Fruit fly (Drosophila melanogaster): ENCODE results near the gene CG4596.

The CG4596 gene

DNA sequence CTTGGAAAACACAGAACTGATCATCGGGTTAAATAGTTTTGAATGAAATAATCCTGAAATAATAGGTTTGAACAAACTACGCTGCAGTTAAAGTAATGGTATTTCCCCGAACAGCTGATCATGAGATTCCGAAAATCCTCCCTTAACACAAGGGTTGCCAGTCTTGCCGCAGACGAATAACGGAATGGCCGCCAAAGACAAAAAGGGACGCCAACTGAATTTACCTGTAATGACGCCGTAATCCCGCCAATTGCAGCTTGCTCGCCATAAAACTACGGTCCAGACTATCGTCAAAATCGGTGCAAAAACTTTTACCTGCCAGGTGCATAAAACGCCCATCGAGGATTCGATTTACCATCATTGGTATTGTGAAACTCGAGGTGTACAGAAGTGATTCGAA lies 16.2 kb upstream of the CG4596 start, which contains the start of gene CG4570:
Gene CG4570, plus strand, starts transcription at position 190 of the 400 bp plus-strand sequence.
- TF ChIP-seq bab1 (GFP tag; optimal IDR thresholded peaks at IDR 0.05) (no peak), kay (GFP tag; ENCODE audit: borderline replicate concordance) (no peak), tj (GFP tag; optimal IDR thresholded peaks at IDR 0.05) (no peak), CG7045 (GFP tag; optimal IDR thresholded peaks at IDR 0.05) (no peak), pad (GFP tag; optimal IDR thresholded peaks at IDR 0.05) (peak; percentile 11), Hr96 (GFP tag; optimal IDR thresholded peaks at IDR 0.05) (no peak), CG11617 (GFP tag; optimal IDR thresholded peaks at IDR 0.05) (no peak), Clk (GFP tag; optimal IDR thresholded peaks at IDR 0.05) (no peak), ovo (GFP tag; optimal IDR thresholded peaks at IDR 0.05) (peak; percentile 23), CG33017 (tag; optimal IDR thresholded peaks at IDR 0.05) (no peak), CG5204 (GFP tag; optimal IDR thresholded peaks at IDR 0.05) (no peak), CG12768 (GFP tag; optimal IDR thresholded peaks at IDR 0.05) (no peak), Crg-1 (GFP tag; optimal IDR thresholded peaks at IDR 0.05) (no peak), CG14711 (tag; optimal IDR thresholded peaks at IDR 0.05) (peak; percentile 13)

dm6 chr3R:10859713-10860112 lies 13.1 kb upstream of the CG4596 start, which contains the start of gene CG14694:
CG14694 (minus strand) TSS chr3R:10859813.
- TF ChIP-seq CG12768 (GFP tag; optimal IDR thresholded peaks at IDR 0.05) (no peak), cnc (optimal IDR thresholded peaks at IDR 0.05) (no peak), CG5204 (GFP tag; optimal IDR thresholded peaks at IDR 0.05) (no peak), CG11617 (GFP tag; optimal IDR thresholded peaks at IDR 0.05) (no peak), tj (GFP tag; optimal IDR thresholded peaks at IDR 0.05) (no peak), CG1620 (GFP tag; optimal IDR thresholded peaks at IDR 0.05) (no peak), Mnt (GFP tag; optimal IDR thresholded peaks at IDR 0.05) (no peak), CG7101 (tag; optimal IDR thresholded peaks at IDR 0.05) (no peak), pad (GFP tag; optimal IDR thresholded peaks at IDR 0.05) (no peak), Clk (GFP tag; optimal IDR thresholded peaks at IDR 0.05) (no peak), bab1 (GFP tag; optimal IDR thresholded peaks at IDR 0.05) (no peak), CG33017 (tag; optimal IDR thresholded peaks at IDR 0.05) (no peak), CG7045 (GFP tag; optimal IDR thresholded peaks at IDR 0.05) (no peak), cic (GFP tag; optimal IDR thresholded peaks at IDR 0.05) (no peak), CG14711 (tag; optimal IDR thresholded peaks at IDR 0.05) (no peak), Crg-1 (GFP tag; optimal IDR thresholded peaks at IDR 0.05) (no peak), toe (GFP tag; optimal IDR thresholded peaks at IDR 0.05) (no peak)

DNA sequence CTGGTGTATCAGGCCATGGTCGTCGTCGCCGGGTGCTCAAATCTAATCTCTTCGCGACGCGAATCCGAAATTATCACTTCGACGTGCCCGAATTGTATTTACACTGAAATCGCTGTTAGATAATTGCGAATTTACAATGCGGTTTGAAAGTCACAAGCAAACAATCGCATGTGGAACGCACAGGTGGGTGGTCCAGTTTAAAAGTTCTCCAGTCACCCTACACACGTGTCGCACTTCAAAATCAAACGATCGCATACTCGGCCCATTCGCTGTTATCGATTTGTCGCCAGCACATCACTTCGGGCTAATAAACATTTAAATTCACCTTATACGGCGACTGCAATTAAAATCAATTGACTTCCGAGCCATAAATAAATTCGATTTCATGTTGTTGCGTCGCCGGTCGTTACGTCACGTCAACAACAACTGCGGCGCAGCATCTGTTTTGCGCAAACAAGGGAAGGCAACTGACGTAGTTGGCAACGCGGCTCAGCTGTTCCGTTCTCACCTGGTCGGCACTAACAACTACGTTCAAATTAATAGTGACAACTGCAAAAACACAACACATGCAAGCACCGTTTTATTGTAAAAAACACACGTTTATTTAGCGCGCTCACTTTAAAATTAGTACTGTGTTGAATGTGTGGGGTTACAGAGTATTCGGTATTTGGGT lies 9.9 kb upstream of the CG4596 start, which contains the start of gene CG6574:
Gene CG6574, minus strand, starts transcription at position 216 of the 673 bp plus-strand sequence.
- TF ChIP-seq ovo (GFP tag; optimal IDR thresholded peaks at IDR 0.05) (no peak), CG11617 (GFP tag; optimal IDR thresholded peaks at IDR 0.05) (peak; percentile 54), CG7045 (GFP tag; optimal IDR thresholded peaks at IDR 0.05) (no peak), cnc (optimal IDR thresholded peaks at IDR 0.05) (no peak), kay (GFP tag; ENCODE audit: borderline replicate concordance) (no peak), CG1620 (GFP tag; optimal IDR thresholded peaks at IDR 0.05) (no peak), CG7101 (tag; optimal IDR thresholded peaks at IDR 0.05) (no peak), Hr96 (GFP tag; optimal IDR thresholded peaks at IDR 0.05) (no peak), CG12768 (GFP tag; optimal IDR thresholded peaks at IDR 0.05) (peak; percentile 44), cic (GFP tag; optimal IDR thresholded peaks at IDR 0.05) (peak; percentile 87), Crg-1 (GFP tag; optimal IDR thresholded peaks at IDR 0.05) (no peak), bab1 (GFP tag; optimal IDR thresholded peaks at IDR 0.05) (peak; percentile 64), Mnt (GFP tag; optimal IDR thresholded peaks at IDR 0.05) (peak; percentile 90), CG33017 (tag; optimal IDR thresholded peaks at IDR 0.05) (no peak), CG5204 (GFP tag; optimal IDR thresholded peaks at IDR 0.05) (no peak), Clk (GFP tag; optimal IDR thresholded peaks at IDR 0.05) (peak; percentile 18), CG14711 (tag; optimal IDR thresholded peaks at IDR 0.05) (peak; percentile 5), pad (GFP tag; optimal IDR thresholded peaks at IDR 0.05) (no peak), toe (GFP tag; optimal IDR thresholded peaks at IDR 0.05) (no peak)

DNA sequence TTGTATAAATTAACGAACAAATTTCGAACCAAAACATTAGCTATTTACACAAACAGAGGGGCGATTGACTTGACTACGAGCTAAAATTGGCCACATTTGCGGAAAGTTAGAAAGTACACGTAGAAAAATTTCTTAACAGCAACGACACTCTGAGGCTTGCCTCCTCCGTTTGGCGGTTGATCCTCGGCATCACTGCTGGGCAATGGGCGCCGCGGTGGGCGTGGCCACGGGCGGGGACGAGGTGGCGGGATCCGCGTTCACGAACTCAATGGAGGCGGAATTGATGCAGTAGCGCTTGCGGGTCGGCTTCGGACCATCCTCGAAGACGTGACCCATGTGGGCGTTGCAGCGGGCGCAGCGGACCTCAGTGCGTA lies 9.4 kb upstream of the CG4596 start:
- TF ChIP-seq CG7101 (tag; optimal IDR thresholded peaks at IDR 0.05) (no peak), CG33017 (tag; optimal IDR thresholded peaks at IDR 0.05) (peak; percentile 6), kay (GFP tag; ENCODE audit: borderline replicate concordance) (no peak), Crg-1 (GFP tag; optimal IDR thresholded peaks at IDR 0.05) (no peak), CG1620 (GFP tag; optimal IDR thresholded peaks at IDR 0.05) (peak; percentile 10)

DNA sequence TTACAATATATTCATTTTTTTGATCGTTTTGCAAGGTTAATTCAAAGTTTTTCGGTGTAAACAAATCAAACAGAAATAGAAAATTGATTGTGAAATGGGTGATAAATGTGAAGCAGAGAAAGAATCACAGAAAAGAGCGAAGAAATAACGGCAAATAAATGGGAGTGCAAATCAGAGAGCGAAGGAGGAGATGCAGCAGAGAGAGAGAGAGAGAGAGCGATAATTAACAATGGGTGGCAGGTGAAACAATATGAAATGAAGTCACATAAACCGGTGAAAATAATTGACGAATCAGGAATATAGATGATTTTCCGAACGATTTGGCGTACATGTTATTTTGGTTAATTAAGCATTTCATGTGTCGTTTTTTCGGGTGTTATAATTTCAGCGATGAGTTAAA lies 8.9 kb upstream of the CG4596 start:
- TF ChIP-seq ovo (GFP tag; optimal IDR thresholded peaks at IDR 0.05) (peak; percentile 41), Crg-1 (GFP tag; optimal IDR thresholded peaks at IDR 0.05) (no peak)

- no peak for TF ChIP-seq kay (GFP tag; ENCODE audit: borderline replicate concordance)
- TF ChIP-seq ovo (GFP tag; optimal IDR thresholded peaks at IDR 0.05) = peak; percentile 6
- peak; percentile 69 for TF ChIP-seq Mnt (GFP tag; optimal IDR thresholded peaks at IDR 0.05)
- TF ChIP-seq CG12768 (GFP tag; optimal IDR thresholded peaks at IDR 0.05) = peak; percentile 54
- TF ChIP-seq CG1620 (GFP tag; optimal IDR thresholded peaks at IDR 0.05) = peak; percentile 16
- peak; percentile 61 for TF ChIP-seq CG11617 (GFP tag; optimal IDR thresholded peaks at IDR 0.05)
- TF ChIP-seq CG5204 (GFP tag; optimal IDR thresholded peaks at IDR 0.05) = no peak
- TF ChIP-seq CG7045 (GFP tag; optimal IDR thresholded peaks at IDR 0.05) = peak; percentile 54
- no peak for TF ChIP-seq toe (GFP tag; optimal IDR thresholded peaks at IDR 0.05)
- TF ChIP-seq cic (GFP tag; optimal IDR thresholded peaks at IDR 0.05) = peak; percentile 83
- TF ChIP-seq pad (GFP tag; optimal IDR thresholded peaks at IDR 0.05) = peak; percentile 31
- TF ChIP-seq bab1 (GFP tag; optimal IDR thresholded peaks at IDR 0.05) = peak; percentile 69
- TF ChIP-seq CG33017 (tag; optimal IDR thresholded peaks at IDR 0.05) = peak; percentile 56
- TF ChIP-seq Crg-1 (GFP tag; optimal IDR thresholded peaks at IDR 0.05) = no peak
- peak; percentile 90 for TF ChIP-seq tj (GFP tag; optimal IDR thresholded peaks at IDR 0.05)
- TF ChIP-seq Clk (GFP tag; optimal IDR thresholded peaks at IDR 0.05) = peak; percentile 37
- peak; percentile 50 for TF ChIP-seq CG14711 (tag; optimal IDR thresholded peaks at IDR 0.05)
- TF ChIP-seq cnc (optimal IDR thresholded peaks at IDR 0.05) = no peak
- TF ChIP-seq CG7101 (tag; optimal IDR thresholded peaks at IDR 0.05) = peak; percentile 53
- TF ChIP-seq Hr96 (GFP tag; optimal IDR thresholded peaks at IDR 0.05) = no peak
Observed at dm6 chr3R:10868427-10868962, 4.3 kb upstream of the CG4596 start, which contains the start of the genes SelR and Tsp86D. SelR (minus strand) TSS chr3R:10868642. Tsp86D (plus strand) TSS chr3R:10868708.

Data from whole organism, adult.